Worm (Caenorhabditis elegans) whole organism, L4 larva: ENCODE measurements around the gene W06B4.1.

Experiments
- D1046.2 ChIP-seq: fragments of 200-800 bp; sonication (Bioruptor generic); IDR thresholded peaks from 2 replicates; pipeline ENCODE4 v1.3.6; 2022; ENCODE audit warnings: missing genetic modification characterization, missing compliant biosample characterization
- F37D6.2 ChIP-seq: sonication (generic microtip); optimal IDR thresholded peaks from 2 replicates; lab custom pipeline; 2016; ENCODE audit warnings: mild to moderate bottlenecking, missing genetic modification characterization, missing compliant biosample characterization
- T26A8.4 ChIP-seq: fragments of 200-800 bp; sonication (Bioruptor generic); IDR thresholded peaks from 2 replicates; pipeline ENCODE4 v1.3.6; 2022; ENCODE audit warnings: missing genetic modification characterization, missing compliant biosample characterization
- Y48G9A.11 ChIP-seq: fragments of 200-800 bp; sonication (Bioruptor generic); IDR thresholded peaks from 2 replicates; pipeline ENCODE4 v1.3.6; 2022; ENCODE audit warnings: missing genetic modification reagents, missing genetic modification characterization, missing compliant biosample characterization
- ZK337.2 ChIP-seq: fragments of 200-800 bp; sonication (Bioruptor generic); IDR thresholded peaks from 2 replicates; pipeline ENCODE4 v1.3.6; 2022; ENCODE audit warnings: missing genetic modification reagents, missing genetic modification characterization, missing compliant biosample characterization
- aly-2 ChIP-seq: sonication (generic microtip); optimal IDR thresholded peaks from 2 replicates; lab custom pipeline; 2018; ENCODE audit warnings: missing biosample characterization, missing genetic modification characterization
- ama-1 ChIP-seq: fragments of 150-350 bp; optimal IDR thresholded peaks from 2 replicates; lab custom pipeline; 2014; ENCODE audit warnings: inconsistent platforms, mixed read lengths
- attf-4 ChIP-seq: sonication (generic microtip); optimal IDR thresholded peaks from 3 replicates; lab custom pipeline; 2017; ENCODE audit warnings: missing biosample characterization, missing genetic modification characterization
- ceh-32 ChIP-seq: sonication (generic microtip); optimal IDR thresholded peaks from 2 replicates; lab custom pipeline; 2016; ENCODE audit warnings: mild to moderate bottlenecking, missing genetic modification characterization, missing compliant biosample characterization; ENCODE audit not compliant: poor library complexity
- daf-19 ChIP-seq: fragments of 200-800 bp; sonication (Bioruptor generic); conservative IDR thresholded peaks from 2 replicates; pipeline ENCODE4 v1.3.6; 2022; ENCODE audit warnings: missing genetic modification characterization, missing compliant biosample characterization
- dmd-6 ChIP-seq: fragments of 200-800 bp; sonication (Bioruptor generic); IDR thresholded peaks from 2 replicates; pipeline ENCODE4 v1.3.6; 2022; ENCODE audit warnings: missing genetic modification reagents, missing genetic modification characterization, missing compliant biosample characterization
- dmd-8 ChIP-seq: fragments of 200-800 bp; sonication (Bioruptor generic); IDR thresholded peaks from 2 replicates; pipeline ENCODE4 v1.3.6; 2022; ENCODE audit warnings: missing genetic modification characterization, missing compliant biosample characterization
- dpl-1 ChIP-seq: fragments of 150-350 bp; optimal IDR thresholded peaks from 2 replicates; lab custom pipeline; 2014; ENCODE audit warnings: missing biosample characterization, missing genetic modification reagents, missing genetic modification characterization
- dve-1 ChIP-seq: sonication (generic microtip); optimal IDR thresholded peaks from 2 replicates; lab custom pipeline; 2017; ENCODE audit warnings: antibody characterized with exemption, mild to moderate bottlenecking, missing genetic modification characterization, missing compliant biosample characterization; ENCODE audit not compliant: insufficient read depth
- egl-27 ChIP-seq: sonication (generic microtip); optimal IDR thresholded peaks from 3 replicates; lab custom pipeline; 2017; ENCODE audit warnings: missing biosample characterization, missing genetic modification reagents, missing genetic modification characterization
- egl-43 ChIP-seq: fragments of 200-800 bp; sonication (Bioruptor generic); IDR thresholded peaks from 2 replicates; pipeline ENCODE4 v1.3.6; 2022; ENCODE audit warnings: missing genetic modification reagents, missing genetic modification characterization, missing compliant biosample characterization
- gei-8 ChIP-seq: fragments of 200-800 bp; sonication (Bioruptor generic); optimal IDR thresholded peaks from 2 replicates; lab custom pipeline; 2018; ENCODE audit warnings: mild to moderate bottlenecking, missing genetic modification characterization, missing compliant biosample characterization
- hlh-30 ChIP-seq: sonication (generic microtip); optimal IDR thresholded peaks from 2 replicates; lab custom pipeline; 2017; ENCODE audit warnings: antibody characterized with exemption, mild to moderate bottlenecking, missing genetic modification characterization, missing compliant biosample characterization; ENCODE audit not compliant: insufficient read depth
- hmg-1.1 ChIP-seq: fragments of 200-800 bp; sonication (Bioruptor generic); IDR thresholded peaks from 2 replicates; pipeline ENCODE4 v1.3.6; 2022; ENCODE audit warnings: missing genetic modification reagents, missing genetic modification characterization, missing compliant biosample characterization
- lim-7 ChIP-seq: fragments of 200-800 bp; sonication (Bioruptor generic); IDR thresholded peaks from 2 replicates; pipeline ENCODE4 v1.3.6; 2022; ENCODE audit warnings: missing genetic modification characterization, missing compliant biosample characterization
- lin-1 ChIP-seq: fragments of 200-800 bp; sonication (Bioruptor generic); IDR thresholded peaks from 2 replicates; pipeline ENCODE4 v1.3.6; 2022; ENCODE audit warnings: missing genetic modification reagents, missing genetic modification characterization, missing compliant biosample characterization
- lin-13 ChIP-seq: fragments of 150-350 bp; optimal IDR thresholded peaks from 2 replicates; lab custom pipeline; 2014; ENCODE audit warnings: missing biosample characterization, missing genetic modification reagents, missing genetic modification characterization
- lin-38 ChIP-seq: fragments of 200-800 bp; sonication (Bioruptor generic); IDR thresholded peaks from 2 replicates; pipeline ENCODE4 v1.3.6; 2022; ENCODE audit warnings: missing genetic modification reagents, missing genetic modification characterization, missing compliant biosample characterization
- lir-3 ChIP-seq: sonication (generic microtip); optimal IDR thresholded peaks from 2 replicates; lab custom pipeline; 2016; ENCODE audit warnings: mild to moderate bottlenecking, missing genetic modification characterization, missing compliant biosample characterization
- lsy-2 ChIP-seq, 2 experiments: fragments of 150-350 bp in 1 of 2; sonication (generic microtip) in 1 of 2; optimal IDR thresholded peaks; 2 replicates each; lab custom pipeline; 2014 to 2017; ENCODE audit warnings: missing biosample characterization in 2 of 2, missing genetic modification characterization in 2 of 2
- mdl-1 ChIP-seq, 2 experiments: fragments of 150-350 bp in 1 of 2; sonication (generic microtip) in 1 of 2; optimal IDR thresholded peaks; 2 replicates each; lab custom pipeline; 2014 to 2017; ENCODE audit warnings: missing biosample characterization in 2 of 2, missing genetic modification characterization in 2 of 2
- mdt-29 ChIP-seq: fragments of 200-800 bp; sonication (Bioruptor generic); IDR thresholded peaks from 2 replicates; pipeline ENCODE4 v1.3.6; 2022; ENCODE audit warnings: missing genetic modification reagents, missing genetic modification characterization, missing compliant biosample characterization
- mep-1 ChIP-seq: fragments of 150-350 bp; sonication (generic microtip); optimal IDR thresholded peaks from 3 replicates; lab custom pipeline; 2014; ENCODE audit warnings: missing biosample characterization, missing genetic modification characterization
- mes-2 ChIP-seq: sonication (generic microtip); optimal IDR thresholded peaks from 2 replicates; lab custom pipeline; 2016; ENCODE audit warnings: missing genotype, mild to moderate bottlenecking, missing genetic modification characterization, missing compliant biosample characterization; ENCODE audit not compliant: poor library complexity, severe bottlenecking
- nhr-10 ChIP-seq: fragments of 150-350 bp; optimal IDR thresholded peaks from 2 replicates; lab custom pipeline; 2014; ENCODE audit warnings: missing biosample characterization, missing genetic modification characterization
- nhr-11 ChIP-seq: fragments of 150-350 bp; optimal IDR thresholded peaks from 2 replicates; lab custom pipeline; 2014; ENCODE audit warnings: missing biosample characterization, missing genetic modification characterization
- nhr-111 ChIP-seq: fragments of 200-800 bp; sonication (Bioruptor generic); optimal IDR thresholded peaks from 2 replicates; lab custom pipeline; 2018; ENCODE audit warnings: mild to moderate bottlenecking, missing genetic modification characterization, missing compliant biosample characterization
- nhr-28 ChIP-seq: fragments of 150-350 bp; optimal IDR thresholded peaks from 2 replicates; lab custom pipeline; 2014; ENCODE audit warnings: missing biosample characterization, missing genetic modification characterization
- nhr-48 ChIP-seq: sonication (generic microtip); optimal IDR thresholded peaks from 2 replicates; lab custom pipeline; 2016; ENCODE audit warnings: mild to moderate bottlenecking, missing genetic modification characterization, missing compliant biosample characterization
- nhr-6 ChIP-seq: fragments of 150-350 bp; optimal IDR thresholded peaks from 2 replicates; lab custom pipeline; 2014; ENCODE audit warnings: missing biosample characterization, missing genetic modification characterization
- nhr-76 ChIP-seq: fragments of 150-350 bp; optimal IDR thresholded peaks from 2 replicates; lab custom pipeline; 2014; ENCODE audit warnings: missing biosample characterization, missing genetic modification characterization
- nhr-77 ChIP-seq: fragments of 150-350 bp; optimal IDR thresholded peaks from 2 replicates; lab custom pipeline; 2014; ENCODE audit warnings: missing biosample characterization, missing genetic modification characterization
- pqm-1 ChIP-seq: sonication (generic microtip); optimal IDR thresholded peaks from 2 replicates; lab custom pipeline; 2017; ENCODE audit warnings: missing biosample characterization, missing genetic modification characterization
- rbr-2 ChIP-seq: sonication (generic microtip); optimal IDR thresholded peaks from 2 replicates; lab custom pipeline; 2016; ENCODE audit warnings: missing genotype, missing genetic modification characterization, missing compliant biosample characterization
- set-16 ChIP-seq: fragments of 200-800 bp; sonication (Bioruptor generic); IDR thresholded peaks from 2 replicates; pipeline ENCODE4 v1.3.6; 2022; ENCODE audit warnings: missing genetic modification reagents, missing genetic modification characterization, missing compliant biosample characterization
- snpc-1.2 ChIP-seq: fragments of 200-800 bp; sonication (Bioruptor generic); IDR thresholded peaks from 2 replicates; pipeline ENCODE4 v1.3.6; 2022; ENCODE audit warnings: missing genetic modification reagents, missing genetic modification characterization, missing compliant biosample characterization
- spr-1 ChIP-seq: sonication (generic microtip); optimal IDR thresholded peaks from 2 replicates; lab custom pipeline; 2016; ENCODE audit warnings: mild to moderate bottlenecking, missing genetic modification characterization, missing compliant biosample characterization
- spr-3 ChIP-seq: fragments of 200-800 bp; sonication (Bioruptor generic); optimal IDR thresholded peaks from 2 replicates; lab custom pipeline; 2018; ENCODE audit warnings: mild to moderate bottlenecking, missing genetic modification characterization, missing compliant biosample characterization
- tra-1 ChIP-seq: fragments of 200-800 bp; sonication (Bioruptor generic); IDR thresholded peaks from 2 replicates; pipeline ENCODE4 v1.3.6; 2022; ENCODE audit warnings: missing genetic modification reagents, missing genetic modification characterization, missing compliant biosample characterization
- unc-130 ChIP-seq: sonication (generic microtip); optimal IDR thresholded peaks from 2 replicates; lab custom pipeline; 2016; ENCODE audit warnings: missing genetic modification reagents, missing genetic modification characterization, missing compliant biosample characterization
- unc-62 ChIP-seq, 3 experiments: fragments of 150-350 bp in 1 of 3; sonication (generic microtip); optimal IDR thresholded peaks in 2 of 3; peaks in 1 of 3; 1 replicate in 1 of 3; 2 replicates in 2 of 3; lab custom pipeline; 2014 to 2017; ENCODE audit warnings: missing biosample characterization in 3 of 3, missing genetic modification characterization in 3 of 3, missing genetic modification reagents in 3 of 3, missing genotype in 1 of 3
- zip-11 ChIP-seq: fragments of 200-800 bp; sonication (Bioruptor generic); IDR thresholded peaks from 2 replicates; pipeline ENCODE4 v1.3.6; 2022; ENCODE audit warnings: missing genetic modification characterization, missing compliant biosample characterization
- ztf-11 ChIP-seq: fragments of 150-350 bp; optimal IDR thresholded peaks from 2 replicates; lab custom pipeline; 2014; ENCODE audit warnings: missing biosample characterization, missing genetic modification characterization
- ztf-7 ChIP-seq: fragments of 150-350 bp; optimal IDR thresholded peaks from 2 replicates; lab custom pipeline; 2014; ENCODE audit warnings: missing biosample characterization, missing genetic modification characterization

The W06B4.1 gene

ce11 chrII:4506552-4507291 is 35.3 kb downstream of the W06B4.1 start (continued):
- TF ChIP-seq unc-62 (GFP tag; optimal IDR thresholded peaks at IDR 0.05 in 1 of 2; lab: Kevin White, UChicago), result peak in 1 of 2 experiments; percentile 93
- TF ChIP-seq unc-62 (tag; optimal IDR thresholded peaks at IDR 0.05; lab: Kevin White, UChicago), result no peak
- TF ChIP-seq hlh-30 (tag; lab: Kevin White, UChicago), result peak; percentile 90
- no peak for TF ChIP-seq zip-11
- TF ChIP-seq rbr-2, result peak; percentile 74
- TF ChIP-seq lin-38 (GFP tag; lab: Robert Waterston, UW), result peak; percentile 45
- no peak for TF ChIP-seq dmd-8 (GFP tag; lab: Robert Waterston, UW)
- TF ChIP-seq daf-19 (GFP tag; lab: Robert Waterston, UW), result no peak
- no peak for TF ChIP-seq ceh-32 (tag; lab: Kevin White, UChicago)
- TF ChIP-seq aly-2 (tag; lab: Kevin White, UChicago), result no peak
- TF ChIP-seq mep-1 (tag; lab: Kevin White, UChicago), result peak; percentile 63
- peak; percentile 23 for TF ChIP-seq lin-13 (GFP tag; lab: Kevin White, UChicago)
- peak; percentile 35 for TF ChIP-seq nhr-28 (tag; lab: Kevin White, UChicago)
- TF ChIP-seq F37D6.2 (tag; lab: Kevin White, UChicago), result peak; percentile 28
- TF ChIP-seq nhr-11 (tag; lab: Kevin White, UChicago), result peak; percentile 75
- TF ChIP-seq mdl-1 (tag; optimal IDR thresholded peaks at IDR 0.05; lab: Kevin White, UChicago), result peak in 1 of 2 experiments; percentile 82
- no peak for TF ChIP-seq attf-4
- no peak for TF ChIP-seq lim-7
- no peak for TF ChIP-seq snpc-1.2 (GFP tag; lab: Robert Waterston, UW)
- peak; percentile 70; the same call in 1 of the 2 replicates for TF ChIP-seq hmg-1.1 (GFP tag; lab: Robert Waterston, UW)
- TF ChIP-seq lsy-2 (tag; optimal IDR thresholded peaks at IDR 0.05; lab: Kevin White, UChicago), result peak; percentile 73 to 76
- peak; percentile 12 for TF ChIP-seq ztf-7 (tag; lab: Kevin White, UChicago)
- no peak for TF ChIP-seq D1046.2
- TF ChIP-seq nhr-6 (tag; lab: Kevin White, UChicago), result no peak
- TF ChIP-seq dpl-1 (GFP tag; lab: Kevin White, UChicago), result peak; percentile 46
- TF ChIP-seq, all 104 proteins: peak for 27

DNA sequence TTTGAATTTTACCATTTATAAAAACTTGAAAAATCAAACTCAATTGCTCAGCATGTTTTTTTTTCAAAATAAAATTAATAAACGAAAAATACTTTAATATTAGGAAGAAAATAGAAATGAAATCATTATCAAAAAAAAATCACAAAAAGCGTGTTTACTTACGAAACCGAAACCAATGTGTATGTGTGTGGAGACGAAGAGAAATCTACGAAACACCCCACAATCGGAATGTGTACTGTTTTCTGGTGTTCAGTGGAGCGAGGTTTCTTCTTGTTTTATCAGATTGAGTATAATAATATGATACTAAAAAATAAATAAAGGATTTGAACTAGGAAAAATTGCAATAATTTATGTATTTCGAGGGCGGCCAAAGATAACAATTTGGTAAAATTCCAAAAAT is 36.3 kb downstream of the W06B4.1 start:
- TF ChIP-seq pqm-1, result peak; percentile 44
- no peak for TF ChIP-seq spr-1 (tag; lab: Kevin White, UChicago)
- TF ChIP-seq spr-3, result no peak
- TF ChIP-seq nhr-10 (tag; lab: Kevin White, UChicago), result no peak
- TF ChIP-seq D1046.2, result no peak
- peak in 1 of 2 experiments; percentile 43 for TF ChIP-seq lsy-2 (tag; optimal IDR thresholded peaks at IDR 0.05; lab: Kevin White, UChicago)
- TF ChIP-seq nhr-76, result no peak
- no peak for TF ChIP-seq set-16
- no peak for TF ChIP-seq Y48G9A.11 (GFP tag; lab: Robert Waterston, UW)
- no peak for TF ChIP-seq unc-130 (GFP tag; lab: Kevin White, UChicago)
- no peak for TF ChIP-seq gei-8
- peak; percentile 68 for TF ChIP-seq dve-1 (tag; lab: Kevin White, UChicago)
- no peak for TF ChIP-seq lin-1 (GFP tag; lab: Robert Waterston, UW)
- 0 out of 2 replicates have a peak, but pooled peaks have one; percentile 29 for TF ChIP-seq dmd-6 (GFP tag; lab: Robert Waterston, UW)
- TF ChIP-seq nhr-77, result peak; percentile 53
- no peak for TF ChIP-seq ZK337.2 (GFP tag; lab: Robert Waterston, UW)
- no peak for TF ChIP-seq nhr-111 (GFP tag; lab: Kevin White, UChicago)
- no peak for TF ChIP-seq ama-1 (lab: Kevin White, UChicago)
- no peak for TF ChIP-seq tra-1 (GFP tag; lab: Robert Waterston, UW)
- peak; percentile 26 for TF ChIP-seq mep-1 (tag; lab: Kevin White, UChicago)
- no peak for TF ChIP-seq ztf-11
- TF ChIP-seq nhr-48 (tag; lab: Kevin White, UChicago), result no peak
- TF ChIP-seq T26A8.4 (GFP tag; lab: Robert Waterston, UW), result no peak
- TF ChIP-seq lim-7, result no peak
- TF ChIP-seq egl-43 (GFP tag; lab: Robert Waterston, UW), result no peak
- no peak for TF ChIP-seq egl-27 (tag; lab: Kevin White, UChicago)
- TF ChIP-seq mdt-29, result no peak
- TF ChIP-seq mes-2 (tag; lab: Kevin White, UChicago), result peak; percentile 48
- TF ChIP-seq lir-3 (tag; lab: Kevin White, UChicago), result no peak
